Fruit fly (Drosophila melanogaster) whole organism, embryonic: ENCODE data around the gene Psf2.

ENCODE experiments used
- Asciz ChIP-seq: fragments of 200-800 bp; sonication (Bioruptor generic); optimal IDR thresholded peaks from 2 replicates; lab custom pipeline; 2017; ENCODE audit warnings: missing biosample characterization, mild to moderate bottlenecking, missing genetic modification characterization, missing genetic modification reagents
- CG10431 ChIP-seq: fragments of 200-800 bp; sonication (Bioruptor generic); optimal IDR thresholded peaks from 3 replicates; lab custom pipeline; 2018; ENCODE audit warnings: missing biosample characterization, mild to moderate bottlenecking, missing genetic modification characterization
- CG10543 ChIP-seq: fragments of 200-800 bp; sonication (Bioruptor generic); optimal IDR thresholded peaks from 3 replicates; lab custom pipeline; 2017; ENCODE audit warnings: missing biosample characterization, mild to moderate bottlenecking, missing genetic modification characterization, moderate library complexity
- CG10979 ChIP-seq: fragments of 200-800 bp; sonication (Bioruptor generic); optimal IDR thresholded peaks from 2 replicates; lab custom pipeline; 2018; ENCODE audit warnings: missing biosample characterization, mild to moderate bottlenecking, missing genetic modification characterization, moderate library complexity
- CG13296 ChIP-seq: fragments of 200-800 bp; sonication (Bioruptor generic); optimal IDR thresholded peaks from 3 replicates; lab custom pipeline; 2018; ENCODE audit warnings: missing biosample characterization, mild to moderate bottlenecking, missing genetic modification characterization
- CG13775 ChIP-seq: fragments of 200-800 bp; sonication (Bioruptor generic); optimal IDR thresholded peaks from 3 replicates; lab custom pipeline; 2017; ENCODE audit warnings: missing biosample characterization, mild to moderate bottlenecking, missing genetic modification characterization
- CG14965 ChIP-seq: fragments of 200-800 bp; sonication (Bioruptor generic); optimal IDR thresholded peaks from 2 replicates; lab custom pipeline; 2016; ENCODE audit warnings: missing biosample characterization, missing genetic modification characterization, borderline replicate concordance
- CG1529 ChIP-seq: fragments of 200-800 bp; sonication (Bioruptor generic); optimal IDR thresholded peaks from 3 replicates; lab custom pipeline; 2018; ENCODE audit warnings: missing biosample characterization, missing genetic modification characterization
- CG1602 ChIP-seq: fragments of 200-800 bp; sonication (Bioruptor generic); optimal IDR thresholded peaks from 3 replicates; lab custom pipeline; 2016; ENCODE audit warnings: missing biosample characterization, missing genetic modification characterization
- CG16863 ChIP-seq: fragments of 200-800 bp; sonication (Bioruptor generic); optimal IDR thresholded peaks from 3 replicates; lab custom pipeline; 2016; ENCODE audit warnings: missing biosample characterization, missing genetic modification characterization
- CG18262 ChIP-seq: fragments of 200-800 bp; optimal IDR thresholded peaks from 3 replicates; lab custom pipeline; 2019; ENCODE audit warnings: missing biosample characterization, mild to moderate bottlenecking, missing genetic modification characterization, moderate library complexity
- CG2129 ChIP-seq: fragments of 200-800 bp; sonication (Bioruptor generic); IDR thresholded peaks from 2 replicates; pipeline ENCODE4 v1.3.6; 2022; ENCODE audit warnings: missing biosample characterization, missing genetic modification characterization; ENCODE audit not compliant: partially characterized antibody
- CG33557 ChIP-seq: fragments of 200-800 bp; sonication (Bioruptor generic); optimal IDR thresholded peaks from 2 replicates; lab custom pipeline; 2019; ENCODE audit warnings: missing biosample characterization, mild to moderate bottlenecking, missing genetic modification characterization, moderate library complexity
- CG4360 ChIP-seq: fragments of 200-800 bp; sonication (Bioruptor generic); IDR thresholded peaks from 2 replicates; pipeline ENCODE4 v1.3.6; 2022; ENCODE audit warnings: missing biosample characterization, missing genetic modification characterization
- CG4820 ChIP-seq: fragments of 200-800 bp; sonication (Bioruptor generic); optimal IDR thresholded peaks from 3 replicates; lab custom pipeline; 2016; ENCODE audit warnings: missing biosample characterization, missing genetic modification characterization
- CG6854 ChIP-seq: fragments of 200-800 bp; sonication (Bioruptor generic); optimal IDR thresholded peaks from 3 replicates; lab custom pipeline; 2017; ENCODE audit warnings: missing biosample characterization, mild to moderate bottlenecking, missing genetic modification characterization
- CG7357 ChIP-seq: fragments of 200-800 bp; sonication (Bioruptor generic); IDR thresholded peaks from 3 replicates; pipeline ENCODE4 v1.3.6; 2022; ENCODE audit warnings: missing biosample characterization, missing genetic modification characterization
- CG7556 ChIP-seq: fragments of 200-800 bp; sonication (Bioruptor generic); optimal IDR thresholded peaks from 2 replicates; lab custom pipeline; 2017; ENCODE audit warnings: missing biosample characterization, mild to moderate bottlenecking, missing genetic modification characterization
- CG7839 ChIP-seq: fragments of 200-800 bp; sonication (Bioruptor generic); optimal IDR thresholded peaks from 3 replicates; lab custom pipeline; 2018; ENCODE audit warnings: missing biosample characterization, mild to moderate bottlenecking, missing genetic modification characterization, moderate library complexity
- CG9817 ChIP-seq: fragments of 200-800 bp; sonication (Bioruptor generic); optimal IDR thresholded peaks from 2 replicates; lab custom pipeline; 2018; ENCODE audit warnings: missing biosample characterization, mild to moderate bottlenecking, missing genetic modification characterization, moderate library complexity
- Dip2 ChIP-seq: fragments of 200-800 bp; sonication (Bioruptor generic); IDR thresholded peaks from 2 replicates; pipeline ENCODE4 v1.3.6; 2022; ENCODE audit warnings: missing biosample characterization, missing genetic modification characterization
- Dp ChIP-seq: fragments of 200-800 bp; sonication (Bioruptor generic); optimal IDR thresholded peaks from 2 replicates; lab custom pipeline; 2018; ENCODE audit warnings: missing biosample characterization, mild to moderate bottlenecking, missing genetic modification characterization, moderate library complexity
- Eip74EF ChIP-seq, 2 experiments: fragments of 200-800 bp in 1 of 2; fragments of >200 bp in 1 of 2; sonication (Bioruptor generic) in 1 of 2; optimal IDR thresholded peaks; 2 replicates each; lab custom pipeline; 2017 to 2019; ENCODE audit warnings: missing biosample characterization in 2 of 2, missing genetic modification characterization in 2 of 2, mild to moderate bottlenecking in 1 of 2, moderate library complexity in 1 of 2
- Hand ChIP-seq: fragments of 200-800 bp; sonication (Bioruptor generic); optimal IDR thresholded peaks from 2 replicates; lab custom pipeline; 2017; ENCODE audit warnings: mild to moderate bottlenecking, missing biosample characterization, missing genetic modification reagents, missing genetic modification characterization
- NFAT ChIP-seq: fragments of 200-800 bp; sonication (Bioruptor generic); IDR thresholded peaks from 2 replicates; pipeline ENCODE4 v1.3.6; 2022; ENCODE audit warnings: missing biosample characterization, missing genetic modification characterization
- PHDP ChIP-seq: fragments of 200-800 bp; sonication (Bioruptor generic); optimal IDR thresholded peaks from 3 replicates; lab custom pipeline; 2018; ENCODE audit warnings: missing biosample characterization, mild to moderate bottlenecking, missing genetic modification characterization, moderate library complexity
- Scr ChIP-seq: fragments of 200-800 bp; sonication (Bioruptor generic); IDR thresholded peaks from 2 replicates; pipeline ENCODE4 v1.3.6; 2022; ENCODE audit warnings: missing biosample characterization, missing genetic modification characterization; ENCODE audit not compliant: partially characterized antibody
- Trl ChIP-seq, 3 experiments: fragments of >200 bp in 2 of 3; fragments of 200-800 bp in 1 of 3; sonication (Bioruptor generic) in 1 of 3; optimal IDR thresholded peaks; 2 replicates in 1 of 3; 3 replicates in 2 of 3; lab custom pipeline; 2016 to 2017; ENCODE audit warnings: missing biosample characterization in 1 of 3, missing genetic modification characterization in 1 of 3
- Usf ChIP-seq: fragments of 200-800 bp; sonication (Bioruptor generic); optimal IDR thresholded peaks from 2 replicates; lab custom pipeline; 2017; ENCODE audit warnings: missing genotype, missing biosample characterization, missing genetic modification characterization
- bbx ChIP-seq: fragments of 200-800 bp; sonication (Bioruptor generic); IDR thresholded peaks from 2 replicates; pipeline ENCODE4 v1.3.6; 2022; ENCODE audit warnings: missing biosample characterization, missing genetic modification characterization; ENCODE audit not compliant: partially characterized antibody
- bowl ChIP-seq: fragments of 200-800 bp; sonication (Bioruptor generic); IDR thresholded peaks from 2 replicates; pipeline ENCODE4 v1.3.6; 2022; ENCODE audit warnings: missing biosample characterization, missing genetic modification characterization
- chinmo ChIP-seq: fragments of 200-800 bp; sonication (Bioruptor generic); IDR thresholded peaks from 4 replicates; pipeline ENCODE4 v1.3.6; 2022; ENCODE audit warnings: missing biosample characterization, missing genetic modification characterization; ENCODE audit not compliant: partially characterized antibody
- dan ChIP-seq: fragments of 200-800 bp; sonication (Bioruptor generic); IDR thresholded peaks from 2 replicates; pipeline ENCODE4 v1.3.6; 2022; ENCODE audit warnings: missing biosample characterization, missing genetic modification characterization
- gsb-n ChIP-seq: fragments of 200-800 bp; sonication (Bioruptor generic); optimal IDR thresholded peaks from 3 replicates; lab custom pipeline; 2018; ENCODE audit warnings: missing biosample characterization, mild to moderate bottlenecking, missing genetic modification characterization
- hbn ChIP-seq: fragments of 200-800 bp; sonication (Bioruptor generic); IDR thresholded peaks from 2 replicates; pipeline ENCODE4 v1.3.6; 2022; ENCODE audit warnings: missing biosample characterization, missing genetic modification characterization; ENCODE audit not compliant: partially characterized antibody
- ind ChIP-seq: fragments of 200-800 bp; sonication (Bioruptor generic); optimal IDR thresholded peaks from 3 replicates; lab custom pipeline; 2016; ENCODE audit warnings: missing biosample characterization, missing genetic modification characterization
- kay ChIP-seq: fragments of 200-800 bp; sonication (Bioruptor generic); optimal IDR thresholded peaks from 2 replicates; lab custom pipeline; 2016; ENCODE audit warnings: missing biosample characterization, missing genetic modification characterization
- lilli ChIP-seq: fragments of 200-800 bp; sonication (Bioruptor generic); optimal IDR thresholded peaks from 3 replicates; lab custom pipeline; 2016; ENCODE audit warnings: missing biosample characterization, missing genetic modification characterization
- nau ChIP-seq: fragments of 200-800 bp; sonication (Bioruptor generic); optimal IDR thresholded peaks from 3 replicates; lab custom pipeline; 2017; ENCODE audit warnings: missing biosample characterization, mild to moderate bottlenecking, missing genetic modification characterization, missing genetic modification reagents
- prd ChIP-seq, 3 experiments: fragments of >200 bp in 2 of 3; fragments of 200-800 bp in 1 of 3; sonication (Bioruptor generic) in 1 of 3; optimal IDR thresholded peaks in 2 of 3; IDR thresholded peaks in 1 of 3; 2 replicates in 2 of 3; 3 replicates in 1 of 3; pipeline versions ENCODE4 v1.3.6 to Lab custom; 2017 to 2022; ENCODE audit warnings: missing biosample characterization in 1 of 3, missing genetic modification characterization in 1 of 3
- pros ChIP-seq: fragments of 200-800 bp; sonication (Bioruptor generic); optimal IDR thresholded peaks from 3 replicates; lab custom pipeline; 2019; ENCODE audit warnings: missing biosample characterization, mild to moderate bottlenecking, missing genetic modification characterization, moderate library complexity
- rib ChIP-seq: fragments of 200-800 bp; sonication (Bioruptor generic); IDR thresholded peaks from 2 replicates; pipeline ENCODE4 v1.3.6; 2022; ENCODE audit warnings: missing biosample characterization, missing genetic modification characterization
- sisA ChIP-seq: fragments of 200-800 bp; sonication (Bioruptor generic); IDR thresholded peaks from 2 replicates; pipeline ENCODE4 v1.3.6; 2022; ENCODE audit warnings: missing biosample characterization, missing genetic modification characterization
- sqz ChIP-seq: fragments of 200-800 bp; sonication (Bioruptor generic); optimal IDR thresholded peaks from 3 replicates; lab custom pipeline; 2018; ENCODE audit warnings: missing biosample characterization, mild to moderate bottlenecking, missing genetic modification characterization
- tll ChIP-seq, 2 experiments: fragments of 200-800 bp in 1 of 2; fragments of >200 bp in 1 of 2; sonication (Bioruptor generic) in 1 of 2; optimal IDR thresholded peaks; 2 replicates each; lab custom pipeline; 2017 to 2019; ENCODE audit warnings: missing biosample characterization in 2 of 2, missing genetic modification characterization in 2 of 2, mild to moderate bottlenecking in 1 of 2, moderate library complexity in 1 of 2
- toy ChIP-seq: fragments of 200-800 bp; sonication (Bioruptor generic); IDR thresholded peaks from 2 replicates; pipeline ENCODE4 v1.3.6; 2022; ENCODE audit warnings: missing biosample characterization, missing genetic modification characterization
- wek ChIP-seq: fragments of 200-800 bp; sonication (Bioruptor generic); optimal IDR thresholded peaks from 3 replicates; lab custom pipeline; 2018; ENCODE audit warnings: missing biosample characterization, mild to moderate bottlenecking, missing genetic modification characterization, moderate library complexity

Gene Psf2

dm6 chr2L:4371516-4372136 lies 15.5 kb downstream of the Psf2 start (continued):
- TF ChIP-seq NFAT (GFP tag; lab: Robert Waterston, UW): no peak
- no peak for TF ChIP-seq dan (GFP tag; lab: Robert Waterston, UW)
- peak; percentile 75 for TF ChIP-seq CG7839 (tag; lab: Kevin White, UChicago)
- 0 out of 2 replicates have a peak, but pooled peaks have one; percentile 15 for TF ChIP-seq Scr (GFP tag; lab: Robert Waterston, UW)
- TF ChIP-seq bowl (GFP tag; lab: Robert Waterston, UW): no peak
- TF ChIP-seq sisA (GFP tag; lab: Robert Waterston, UW): peak; percentile 31; the same call in 1 of the 2 replicates
- peak; percentile 61 to 95 for TF ChIP-seq Trl (optimal IDR thresholded peaks at IDR 0.05; lab: Kevin White, UChicago)
- peak; percentile 17 for TF ChIP-seq Trl (GFP tag; optimal IDR thresholded peaks at IDR 0.05; lab: Kevin White, UChicago)
- TF ChIP-seq Eip74EF (GFP tag; optimal IDR thresholded peaks at IDR 0.05; lab: Kevin White, UChicago): peak in 1 of 2 experiments; percentile 74
- TF ChIP-seq CG16863 (GFP tag; lab: Kevin White, UChicago): no peak
- TF ChIP-seq Dp (GFP tag; lab: Kevin White, UChicago): no peak
- peak; percentile 31; the same call in 1 of the 2 replicates for TF ChIP-seq CG4360 (GFP tag; lab: Robert Waterston, UW)
- TF ChIP-seq CG33557 (GFP tag; lab: Kevin White, UChicago): peak; percentile 92
- TF ChIP-seq CG1529 (GFP tag; lab: Kevin White, UChicago): peak; percentile 67
- no peak for TF ChIP-seq CG6854 (GFP tag; lab: Kevin White, UChicago)
- peak; percentile 75 for TF ChIP-seq CG7556
- peak; percentile 99 for TF ChIP-seq chinmo (GFP tag; lab: Robert Waterston, UW)
- peak; percentile 22 for TF ChIP-seq CG10543 (GFP tag; lab: Kevin White, UChicago)
- peak; percentile 53 for TF ChIP-seq CG1602 (GFP tag; lab: Kevin White, UChicago)
- TF ChIP-seq prd (optimal IDR thresholded peaks at IDR 0.05; lab: Kevin White, UChicago): no peak
- TF ChIP-seq prd (GFP tag; IDR thresholded peaks at IDR 0.05; lab: Robert Waterston, UW): peak; percentile 65; the same call in 2 of the 3 replicates
- TF ChIP-seq PHDP (tag; lab: Kevin White, UChicago): peak; percentile 65
- TF ChIP-seq CG10431 (GFP tag; lab: Kevin White, UChicago): peak; percentile 12
- TF ChIP-seq CG13775 (GFP tag; lab: Kevin White, UChicago): peak; percentile 58
- TF ChIP-seq CG13296: peak; percentile 35
- peak; percentile 44 for TF ChIP-seq ind (GFP tag; lab: Kevin White, UChicago)
- TF ChIP-seq Dip2: no peak
- peak; percentile 23 to 67 for TF ChIP-seq tll (GFP tag; optimal IDR thresholded peaks at IDR 0.05; lab: Kevin White, UChicago)
- no peak for TF ChIP-seq CG14965 (GFP tag; lab: Kevin White, UChicago)
- TF ChIP-seq CG18262 (tag; lab: Kevin White, UChicago): peak; percentile 93
- peak; percentile 71 for TF ChIP-seq gsb-n (tag; lab: Kevin White, UChicago)
- no peak for TF ChIP-seq toy
- peak; percentile 47 for TF ChIP-seq sqz
- TF ChIP-seq Usf: peak; percentile 2
- no peak; the same call in 1 of the 2 replicates for TF ChIP-seq rib (GFP tag; lab: Robert Waterston, UW)
- peak; percentile 31 for TF ChIP-seq nau (GFP tag; lab: Kevin White, UChicago)
- TF ChIP-seq Hand (GFP tag; lab: Kevin White, UChicago): no peak
- peak; percentile 77 for TF ChIP-seq pros (GFP tag; lab: Kevin White, UChicago)
- TF ChIP-seq lilli (GFP tag; lab: Kevin White, UChicago): peak; percentile 25
- TF ChIP-seq CG10979: peak; percentile 86
- peak; percentile 10 for TF ChIP-seq wek (GFP tag; lab: Kevin White, UChicago)
- peak; percentile 7 for TF ChIP-seq Asciz (GFP tag; lab: Kevin White, UChicago)
- no peak for TF ChIP-seq hbn (GFP tag; lab: Robert Waterston, UW)
- no peak for TF ChIP-seq CG9817 (tag; lab: Kevin White, UChicago)
- no peak for TF ChIP-seq CG2129 (GFP tag; lab: Robert Waterston, UW)
- peak; percentile 50 for TF ChIP-seq CG4820 (GFP tag; lab: Kevin White, UChicago)
- peak; percentile 6 for TF ChIP-seq kay (GFP tag; lab: Kevin White, UChicago)
- peak; percentile 63 for TF ChIP-seq bbx (GFP tag; lab: Robert Waterston, UW)
- TF ChIP-seq CG7357 (GFP tag; lab: Robert Waterston, UW): 0 out of 3 replicates have a peak, but pooled peaks have one; percentile 15
